Worm (Caenorhabditis elegans) whole organism, L3 larva: ENCODE data around the gene srx-118.

Source experiments
- R02D3.7 ChIP-seq: fragments of 150-350 bp; optimal IDR thresholded peaks from 2 replicates; lab custom pipeline; 2014; ENCODE audit warnings: missing biosample characterization, missing genetic modification characterization
- ZK546.5 ChIP-seq: sonication (generic microtip); optimal IDR thresholded peaks from 2 replicates; lab custom pipeline; 2017; ENCODE audit warnings: missing biosample characterization, missing genetic modification characterization
- ama-1 ChIP-seq: fragments of 150-350 bp; optimal IDR thresholded peaks from 2 replicates; lab custom pipeline; 2018
- ceh-28 ChIP-seq: fragments of 150-350 bp; optimal IDR thresholded peaks from 2 replicates; lab custom pipeline; 2014; ENCODE audit warnings: missing biosample characterization, missing genetic modification reagents, missing genetic modification characterization
- ceh-82 ChIP-seq: fragments of 150-350 bp; optimal IDR thresholded peaks from 2 replicates; lab custom pipeline; 2014; ENCODE audit warnings: missing biosample characterization, missing genetic modification characterization
- ceh-9 ChIP-seq: sonication (generic microtip); optimal IDR thresholded peaks from 2 replicates; lab custom pipeline; 2018; ENCODE audit warnings: missing biosample characterization, missing genetic modification characterization
- daf-12 ChIP-seq: fragments of 150-350 bp; optimal IDR thresholded peaks from 2 replicates; lab custom pipeline; 2014; ENCODE audit warnings: missing biosample characterization, missing genetic modification reagents, missing genetic modification characterization
- egl-5 ChIP-seq: fragments of 150-350 bp; optimal IDR thresholded peaks from 2 replicates; lab custom pipeline; 2017; ENCODE audit warnings: missing biosample characterization, missing genetic modification reagents, missing genetic modification characterization, inconsistent platforms
- elt-1 ChIP-seq: fragments of 150-350 bp; optimal IDR thresholded peaks from 2 replicates; lab custom pipeline; 2014; ENCODE audit warnings: missing biosample characterization, missing genetic modification characterization
- eor-1 ChIP-seq, 2 experiments: fragments of 150-350 bp; optimal IDR thresholded peaks; 2 replicates each; lab custom pipeline; 2014 to 2018; ENCODE audit warnings: missing biosample characterization in 2 of 2, missing genetic modification characterization in 2 of 2
- fkh-10 ChIP-seq: sonication (generic microtip); optimal IDR thresholded peaks from 2 replicates; lab custom pipeline; 2017; ENCODE audit warnings: missing biosample characterization, missing genetic modification reagents, missing genetic modification characterization
- fkh-2 ChIP-seq: fragments of 150-350 bp; optimal IDR thresholded peaks from 2 replicates; lab custom pipeline; 2014; ENCODE audit warnings: missing biosample characterization, missing genetic modification reagents, missing genetic modification characterization
- fos-1 ChIP-seq: fragments of 150-350 bp; optimal IDR thresholded peaks from 2 replicates; lab custom pipeline; 2014; ENCODE audit warnings: missing biosample characterization, missing genetic modification characterization
- hmg-11 ChIP-seq: sonication (generic microtip); optimal IDR thresholded peaks from 2 replicates; lab custom pipeline; 2016; ENCODE audit warnings: missing genetic modification characterization, missing compliant biosample characterization
- jun-1 ChIP-seq: fragments of 150-350 bp; optimal IDR thresholded peaks from 2 replicates; lab custom pipeline; 2014; ENCODE audit warnings: missing biosample characterization, missing genetic modification reagents, missing genetic modification characterization
- lin-15B ChIP-seq: fragments of 150-350 bp; optimal IDR thresholded peaks from 2 replicates; lab custom pipeline; 2014; ENCODE audit warnings: missing biosample characterization, missing genetic modification characterization
- lin-39 ChIP-seq: fragments of 150-350 bp; optimal IDR thresholded peaks from 2 replicates; lab custom pipeline; 2018; ENCODE audit warnings: missing biosample characterization, missing genetic modification reagents, missing genetic modification characterization
- mml-1 ChIP-seq: fragments of 150-350 bp; sonication (generic microtip); optimal IDR thresholded peaks from 3 replicates; lab custom pipeline; 2014; ENCODE audit warnings: missing biosample characterization, missing genetic modification characterization
- nhr-11 ChIP-seq: fragments of 150-350 bp; optimal IDR thresholded peaks from 2 replicates; lab custom pipeline; 2014; ENCODE audit warnings: missing biosample characterization, missing genetic modification characterization
- nhr-12 ChIP-seq: fragments of 150-350 bp; optimal IDR thresholded peaks from 2 replicates; lab custom pipeline; 2014; ENCODE audit warnings: missing biosample characterization, missing genetic modification characterization
- nhr-23 ChIP-seq: fragments of 150-350 bp; optimal IDR thresholded peaks from 2 replicates; lab custom pipeline; 2014; ENCODE audit warnings: missing biosample characterization, missing genetic modification reagents, missing genetic modification characterization
- nhr-237 ChIP-seq: fragments of 150-350 bp; optimal IDR thresholded peaks from 2 replicates; lab custom pipeline; 2014; ENCODE audit warnings: missing biosample characterization, missing genetic modification characterization
- nhr-25 ChIP-seq: sonication (generic microtip); optimal IDR thresholded peaks from 2 replicates; lab custom pipeline; 2017; ENCODE audit warnings: missing biosample characterization, missing genetic modification characterization
- nhr-28 ChIP-seq: fragments of 150-350 bp; optimal IDR thresholded peaks from 2 replicates; lab custom pipeline; 2014; ENCODE audit warnings: missing biosample characterization, missing genetic modification characterization
- nhr-43 ChIP-seq: sonication (generic microtip); optimal IDR thresholded peaks from 2 replicates; lab custom pipeline; 2016; ENCODE audit warnings: mild to moderate bottlenecking, missing genetic modification characterization, missing compliant biosample characterization; ENCODE audit not compliant: poor library complexity, severe bottlenecking
- nhr-67 ChIP-seq: fragments of 150-350 bp; optimal IDR thresholded peaks from 2 replicates; lab custom pipeline; 2014; ENCODE audit warnings: missing biosample characterization, missing genetic modification characterization
- nhr-76 ChIP-seq: fragments of 150-350 bp; sonication (generic microtip); optimal IDR thresholded peaks from 5 replicates; lab custom pipeline; 2014; ENCODE audit warnings: missing biosample characterization, missing genetic modification characterization
- nhr-77 ChIP-seq: fragments of 150-350 bp; optimal IDR thresholded peaks from 2 replicates; lab custom pipeline; 2014; ENCODE audit warnings: missing biosample characterization, missing genetic modification characterization
- pha-4 ChIP-seq: fragments of 150-350 bp; optimal IDR thresholded peaks from 2 replicates; lab custom pipeline; 2014; ENCODE audit warnings: missing biosample characterization, missing genetic modification reagents, missing genetic modification characterization
- pqm-1 ChIP-seq: fragments of 150-350 bp; optimal IDR thresholded peaks from 2 replicates; lab custom pipeline; 2017; ENCODE audit warnings: missing biosample characterization, missing genetic modification characterization, inconsistent platforms
- sea-2 ChIP-seq: fragments of 150-350 bp; sonication (generic microtip); optimal IDR thresholded peaks from 4 replicates; lab custom pipeline; 2014; ENCODE audit warnings: missing biosample characterization, missing genetic modification reagents, missing genetic modification characterization
- skn-1 ChIP-seq: fragments of 150-350 bp; optimal IDR thresholded peaks from 2 replicates; lab custom pipeline; 2014; ENCODE audit warnings: missing biosample characterization, missing genetic modification characterization
- snpc-4 ChIP-seq: fragments of 150-350 bp; optimal IDR thresholded peaks from 2 replicates; lab custom pipeline; 2014; ENCODE audit warnings: missing biosample characterization, missing genetic modification characterization
- tbx-2 ChIP-seq: sonication (generic microtip); optimal IDR thresholded peaks from 2 replicates; lab custom pipeline; 2016; ENCODE audit warnings: mild to moderate bottlenecking, missing genetic modification characterization, missing compliant biosample characterization
- unc-62 ChIP-seq: fragments of 150-350 bp; sonication (generic microtip); optimal IDR thresholded peaks from 4 replicates; lab custom pipeline; 2014; ENCODE audit warnings: missing biosample characterization, missing genetic modification reagents, missing genetic modification characterization
- zag-1 ChIP-seq: fragments of 150-350 bp; optimal IDR thresholded peaks from 2 replicates; lab custom pipeline; 2014; ENCODE audit warnings: missing biosample characterization, missing genetic modification characterization
- ztf-4 ChIP-seq: fragments of 150-350 bp; optimal IDR thresholded peaks from 2 replicates; lab custom pipeline; 2014; ENCODE audit warnings: missing biosample characterization, missing genetic modification characterization

Gene srx-118

DNA sequence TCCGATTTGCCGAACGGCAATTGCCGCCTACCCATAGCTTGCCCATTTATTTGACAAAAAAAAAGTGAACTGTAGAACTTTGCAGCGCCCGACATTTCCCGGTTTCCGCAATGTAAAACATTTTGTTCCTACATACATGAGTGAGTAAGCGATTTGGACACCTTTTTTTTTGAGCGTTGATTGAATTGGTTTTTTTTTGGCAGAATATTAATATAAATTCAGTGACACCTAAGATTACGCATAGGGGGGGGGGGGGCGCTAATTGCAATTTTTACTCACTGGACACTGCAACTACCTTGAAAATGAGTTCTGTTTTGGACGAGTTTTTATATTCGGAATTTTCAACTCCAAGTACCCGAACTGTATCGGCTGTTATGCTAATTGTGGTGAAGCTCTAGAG, at the start of gene srx-118:
Gene srx-118, plus strand, starts transcription at position 301 of the 400 bp plus-strand sequence.
- TF ChIP-seq daf-12 (tag; lab: Kevin White, UChicago) = no peak
- TF ChIP-seq tbx-2 (tag; lab: Kevin White, UChicago) = no peak
- TF ChIP-seq nhr-23 (tag; lab: Kevin White, UChicago) = no peak
- no peak for TF ChIP-seq nhr-77 (tag; lab: Kevin White, UChicago)
- TF ChIP-seq ZK546.5 (tag; lab: Kevin White, UChicago) = no peak
- TF ChIP-seq jun-1 (tag; lab: Kevin White, UChicago) = no peak
- TF ChIP-seq fos-1 (tag; lab: Kevin White, UChicago) = no peak
- TF ChIP-seq pha-4 = no peak
- TF ChIP-seq nhr-12 (tag; lab: Kevin White, UChicago) = no peak
- no peak for TF ChIP-seq snpc-4 (tag; lab: Kevin White, UChicago)
- no peak for TF ChIP-seq unc-62 (GFP tag; lab: Kevin White, UChicago)
- TF ChIP-seq R02D3.7 = no peak
- TF ChIP-seq mml-1 (tag; lab: Kevin White, UChicago) = no peak
- TF ChIP-seq ama-1 (lab: Kevin White, UChicago) = no peak
- no peak for TF ChIP-seq skn-1
- no peak for TF ChIP-seq eor-1 (tag; optimal IDR thresholded peaks at IDR 0.05; lab: Kevin White, UChicago)
- TF ChIP-seq ceh-82 (tag; lab: Kevin White, UChicago) = no peak

DNA sequence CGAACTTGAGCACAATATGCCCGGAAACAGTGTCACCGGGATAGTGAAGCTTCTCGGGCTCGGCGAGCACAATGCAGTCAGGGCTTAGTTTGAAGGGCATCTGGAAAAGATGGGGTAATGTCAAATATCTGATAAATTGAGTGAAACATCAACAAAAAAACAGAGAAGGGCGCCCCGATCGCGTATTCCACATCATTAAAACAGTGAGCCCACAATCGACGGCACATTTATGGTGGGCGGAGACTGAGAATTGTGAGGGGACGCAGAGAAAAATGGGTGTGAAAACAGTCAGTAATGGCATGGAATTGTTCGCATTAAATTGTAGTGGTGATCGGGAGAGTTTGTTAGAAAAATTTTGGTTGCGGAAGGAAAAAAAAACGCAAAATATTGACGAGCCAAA, 44.8 kb upstream of the srx-118 start, which contains the start of gene arrd-9:
Gene arrd-9, minus strand, starts transcription at position 101 of the 400 bp plus-strand sequence.
- no peak for TF ChIP-seq zag-1 (tag; lab: Kevin White, UChicago)
- no peak for TF ChIP-seq ceh-82 (tag; lab: Kevin White, UChicago)
- TF ChIP-seq mml-1 (tag; lab: Kevin White, UChicago) = no peak
- TF ChIP-seq tbx-2 (tag; lab: Kevin White, UChicago) = no peak
- no peak for TF ChIP-seq pqm-1 (tag; lab: Kevin White, UChicago)
- no peak for TF ChIP-seq nhr-67
- no peak for TF ChIP-seq ceh-9 (tag; lab: Kevin White, UChicago)
- no peak for TF ChIP-seq hmg-11 (tag; lab: Kevin White, UChicago)
- TF ChIP-seq ama-1 (lab: Kevin White, UChicago) = no peak
- TF ChIP-seq ceh-28 = no peak
- TF ChIP-seq, all 47 proteins: peak for 0

DNA sequence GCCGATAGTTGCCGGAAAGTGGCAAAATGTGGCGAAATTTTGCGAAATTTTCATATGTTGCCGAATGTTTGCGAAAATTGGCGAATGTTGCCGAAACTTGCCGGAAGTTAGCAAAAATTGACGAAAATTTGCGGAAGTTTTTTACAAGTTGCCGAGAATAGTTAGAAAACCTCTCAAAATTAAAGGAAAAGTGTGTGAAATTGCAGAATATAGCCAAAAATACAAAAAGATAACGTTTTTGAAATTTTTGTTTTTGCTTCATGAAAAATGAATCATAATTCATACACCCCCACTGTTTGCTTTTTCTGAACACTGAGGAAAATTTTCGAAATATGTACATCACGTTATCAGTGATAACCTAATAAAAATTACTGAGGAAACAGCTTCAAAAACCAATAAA, 44.0 kb upstream of the srx-118 start:
- TF ChIP-seq nhr-43 = no peak
- no peak for TF ChIP-seq egl-5 (tag; lab: Kevin White, UChicago)
- no peak for TF ChIP-seq elt-1 (tag; lab: Kevin White, UChicago)

DNA sequence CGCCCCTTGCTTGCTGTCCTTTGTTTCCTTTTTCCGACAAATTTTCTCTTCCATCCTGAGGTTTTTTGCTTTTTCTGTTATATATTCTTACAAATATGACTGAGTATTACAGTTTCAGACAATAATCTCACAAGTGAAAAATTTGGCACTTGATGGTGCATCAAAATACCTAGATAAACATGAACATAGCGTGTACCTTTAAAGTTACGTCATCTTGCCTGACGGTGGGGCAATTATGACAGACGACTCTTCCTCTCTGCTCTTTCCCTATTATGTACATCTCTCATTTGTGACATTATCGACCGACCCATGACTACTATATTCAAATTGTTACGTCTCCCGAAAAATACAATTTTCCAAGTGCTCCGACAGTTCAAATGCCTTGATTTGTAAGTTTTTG, 43.0 kb upstream of the srx-118 start, which contains the start of gene fbxb-102:
Gene fbxb-102, plus strand, starts transcription at position 301 of the 400 bp plus-strand sequence.
- TF ChIP-seq lin-15B (no peak), pqm-1 (tag; lab: Kevin White, UChicago) (no peak)

DNA sequence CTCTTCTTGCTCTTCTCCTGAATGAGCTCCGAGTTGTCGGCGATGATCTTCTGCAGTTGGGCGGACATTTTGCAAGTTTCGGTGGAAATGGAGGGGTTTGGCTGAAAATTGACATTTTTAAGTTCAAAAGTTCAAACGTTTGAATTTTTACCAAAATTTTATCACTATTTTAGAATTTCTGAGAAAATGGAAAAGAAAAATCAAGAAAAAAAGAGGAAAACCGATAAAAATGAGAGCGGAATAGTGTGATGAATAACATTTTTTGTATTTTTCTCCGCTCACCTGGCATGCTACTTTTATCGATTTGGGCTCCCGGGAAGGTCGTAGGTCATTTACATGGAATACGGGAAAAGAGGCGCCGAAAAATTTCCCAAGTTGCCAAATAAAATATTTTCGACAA, 40.6 kb upstream of the srx-118 start, which contains the start of gene F15A4.10:
Gene F15A4.10, minus strand, starts transcription at position 101 of the 400 bp plus-strand sequence.
- TF ChIP-seq nhr-77 (tag; lab: Kevin White, UChicago) (no peak), eor-1 (tag; optimal IDR thresholded peaks at IDR 0.05; lab: Kevin White, UChicago) (no peak), fos-1 (tag; lab: Kevin White, UChicago) (no peak), lin-39 (tag; lab: Kevin White, UChicago) (no peak), nhr-23 (tag; lab: Kevin White, UChicago) (no peak), ztf-4 (tag; lab: Kevin White, UChicago) (no peak), pqm-1 (tag; lab: Kevin White, UChicago) (no peak), ceh-28 (no peak), nhr-76 (tag; lab: Kevin White, UChicago) (no peak), nhr-67 (no peak), ZK546.5 (tag; lab: Kevin White, UChicago) (no peak), unc-62 (GFP tag; lab: Kevin White, UChicago) (no peak)

DNA sequence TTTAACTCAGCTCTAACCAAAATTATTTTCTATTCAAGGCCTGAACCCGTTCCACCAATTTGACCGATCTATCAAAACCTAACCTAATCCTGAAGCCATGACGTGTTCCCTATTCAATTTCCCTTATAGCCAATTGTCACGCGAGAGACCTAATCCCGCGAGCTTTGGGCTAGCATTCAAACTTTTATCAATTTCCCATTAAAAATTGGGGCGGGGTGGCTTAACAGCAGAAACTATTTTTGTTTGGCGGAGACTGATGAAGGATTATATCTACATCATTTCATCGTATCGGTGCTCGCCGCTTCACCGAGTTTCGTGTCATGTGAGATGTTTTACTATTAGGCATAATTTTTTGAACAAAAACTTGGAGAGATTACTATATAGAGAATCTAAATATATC, 36.8 kb upstream of the srx-118 start:
- TF ChIP-seq nhr-25 (tag; lab: Kevin White, UChicago) (no peak), snpc-4 (tag; lab: Kevin White, UChicago) (no peak), fkh-10 (no peak), nhr-11 (tag; lab: Kevin White, UChicago) (no peak), nhr-43 (no peak), daf-12 (tag; lab: Kevin White, UChicago) (no peak), hmg-11 (tag; lab: Kevin White, UChicago) (no peak), ceh-28 (no peak), jun-1 (tag; lab: Kevin White, UChicago) (no peak), nhr-237 (no peak), skn-1 (no peak), sea-2 (GFP tag; lab: Kevin White, UChicago) (no peak), nhr-28 (tag; lab: Kevin White, UChicago) (no peak), eor-1 (tag; optimal IDR thresholded peaks at IDR 0.05; lab: Kevin White, UChicago) (no peak), nhr-67 (no peak), fkh-2 (no peak), unc-62 (GFP tag; lab: Kevin White, UChicago) (no peak), lin-15B (no peak), nhr-76 (tag; lab: Kevin White, UChicago) (no peak), ceh-9 (tag; lab: Kevin White, UChicago) (no peak)
